Fruit fly (Drosophila melanogaster): ENCODE measurements around the gene AGO2.
A peak's percentile ranks its signal among the peaks of the same experiment; 100 is the strongest.

Gene AGO2

DNA sequence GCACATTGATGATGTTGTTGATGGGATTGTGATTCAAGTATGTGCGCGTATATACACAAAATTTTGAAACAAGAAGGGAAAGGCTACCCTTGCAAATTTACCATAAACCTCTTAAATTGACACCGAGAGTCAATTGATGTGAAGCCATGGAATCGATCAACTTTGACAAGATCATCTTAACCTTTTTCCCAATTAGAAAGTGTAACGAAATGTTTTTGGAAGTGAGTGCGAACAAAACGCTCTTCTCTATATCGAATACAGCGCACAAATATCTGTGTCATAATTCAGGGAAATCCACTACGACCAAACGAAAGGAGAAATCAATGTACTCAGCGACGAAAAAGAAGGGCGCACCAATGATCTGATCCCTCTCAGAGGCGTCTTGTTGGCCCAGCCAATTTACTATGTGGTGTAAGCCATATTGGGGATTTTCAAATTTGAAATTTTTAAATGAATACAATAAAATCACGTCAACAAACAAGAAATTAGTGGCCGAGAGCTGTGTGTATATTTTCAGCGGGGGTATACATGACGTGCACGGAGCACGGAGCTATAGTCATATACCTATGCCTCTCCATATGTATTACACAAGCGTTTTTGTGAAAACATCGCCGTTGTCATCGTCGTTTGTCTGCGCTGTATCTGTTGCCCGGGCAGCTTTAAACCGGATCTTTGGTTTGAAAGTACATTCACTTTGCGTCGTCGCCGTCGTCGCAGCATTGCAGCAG is 20.3 kb upstream of the AGO2 start:
- peak; percentile 79 for TF ChIP-seq noc (tag; optimal IDR thresholded peaks at IDR 0.05)

DNA sequence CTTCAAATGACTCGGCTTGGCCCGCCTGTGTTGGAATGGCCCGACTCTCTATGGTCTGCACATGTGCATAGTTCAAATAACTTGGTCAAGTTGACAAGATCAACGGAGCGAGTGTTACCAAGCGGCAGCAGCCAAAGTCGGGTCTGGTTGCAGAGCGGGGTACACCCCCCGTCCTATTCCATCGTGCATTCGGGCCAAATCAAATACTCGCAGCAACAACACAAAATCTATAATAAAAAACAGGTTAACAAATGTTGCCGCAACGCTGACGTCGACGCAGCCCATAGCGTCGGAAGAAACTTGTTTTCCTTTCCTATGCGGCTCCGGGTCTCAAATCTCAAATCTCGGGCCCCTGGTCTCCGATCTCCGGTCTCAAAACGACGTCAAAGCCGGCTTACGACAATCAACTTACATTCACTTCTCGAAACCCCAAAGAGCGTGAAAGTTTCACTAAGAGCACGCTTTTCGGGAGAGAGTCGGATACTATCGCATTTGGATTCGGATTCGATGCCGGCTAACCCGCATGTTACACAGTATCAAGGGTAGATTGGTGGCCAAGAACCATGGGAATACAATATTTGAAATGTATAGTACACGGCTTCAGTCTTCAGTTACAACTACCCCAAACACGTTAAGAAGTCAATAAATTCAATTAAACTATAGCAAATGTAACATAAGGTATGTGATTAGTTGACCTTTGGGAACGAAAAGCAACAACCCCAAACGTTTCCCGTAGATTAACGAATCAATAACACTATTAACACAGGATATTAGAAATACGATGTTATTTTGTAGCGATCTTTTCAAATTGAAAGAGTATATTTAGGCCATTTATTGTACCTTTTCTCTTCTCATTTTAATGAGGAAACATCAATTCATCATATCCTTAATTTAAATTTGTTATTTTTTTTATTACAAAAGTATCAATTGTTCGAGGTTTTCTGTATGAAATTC is 19.4 kb upstream of the AGO2 start:
- peak; percentile 78 for TF ChIP-seq noc (tag; optimal IDR thresholded peaks at IDR 0.05)

DNA sequence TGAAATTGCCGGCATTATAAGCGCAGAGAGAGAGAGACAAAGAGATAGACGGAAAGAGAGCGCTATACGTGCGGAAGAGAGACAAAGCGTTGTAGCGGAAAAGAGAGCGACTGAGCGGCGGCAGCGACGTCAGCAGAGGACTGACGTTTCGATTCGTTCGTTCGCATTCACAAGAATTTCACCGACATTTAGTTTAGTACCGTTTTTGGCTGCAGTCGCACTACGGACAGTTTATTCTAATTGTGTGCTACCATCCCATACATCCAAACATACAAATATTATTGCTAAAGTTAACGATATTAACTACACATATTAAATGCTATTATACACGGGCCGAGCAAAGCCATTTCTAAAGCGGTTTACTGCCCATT is 18.7 kb upstream of the AGO2 start, which contains the start of gene CrebA:
Gene CrebA, plus strand, starts transcription at position 168 of the 371 bp plus-strand sequence.
- no peak for TF ChIP-seq noc (tag; optimal IDR thresholded peaks at IDR 0.05)

DNA sequence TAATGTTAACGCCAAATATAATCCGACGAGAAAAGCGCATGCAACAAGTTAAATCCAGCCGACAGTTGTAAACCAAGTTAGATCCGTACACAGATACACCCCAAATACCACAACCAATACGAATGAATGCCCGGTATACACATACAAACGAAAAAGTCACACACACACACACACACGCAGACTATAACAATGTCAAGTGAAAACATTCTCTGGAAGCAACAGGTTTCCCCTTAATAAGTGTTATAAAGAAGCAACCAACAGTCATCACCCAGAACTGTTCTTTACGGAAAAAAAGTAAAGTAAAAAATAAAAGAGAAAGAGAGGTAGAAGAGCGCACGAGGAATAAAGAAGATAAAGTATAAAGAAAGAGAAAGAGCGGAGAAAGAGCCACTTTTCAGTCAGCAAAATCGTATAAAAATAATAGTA is 18.1 kb upstream of the AGO2 start:
- TF ChIP-seq noc (tag; optimal IDR thresholded peaks at IDR 0.05), result no peak

DNA sequence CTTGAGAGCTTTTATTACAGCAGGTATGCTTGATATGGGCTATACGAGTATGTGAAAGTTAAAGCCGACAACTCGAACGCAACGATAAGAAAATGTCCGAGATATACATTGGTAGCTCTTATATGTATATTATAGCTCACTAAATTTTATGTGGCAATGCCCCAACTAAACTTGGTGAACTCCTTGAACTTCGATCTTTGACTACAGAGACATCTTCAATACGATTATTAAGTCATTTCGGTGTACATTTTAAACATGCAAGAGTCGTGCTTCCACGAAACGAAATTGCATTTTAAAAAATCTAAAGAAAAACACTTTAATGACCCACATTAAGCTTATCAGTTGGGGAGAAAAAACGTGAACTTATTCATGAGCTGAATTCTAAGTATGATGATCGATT is 17.4 kb upstream of the AGO2 start:
- TF ChIP-seq noc (tag; optimal IDR thresholded peaks at IDR 0.05), result no peak

DNA sequence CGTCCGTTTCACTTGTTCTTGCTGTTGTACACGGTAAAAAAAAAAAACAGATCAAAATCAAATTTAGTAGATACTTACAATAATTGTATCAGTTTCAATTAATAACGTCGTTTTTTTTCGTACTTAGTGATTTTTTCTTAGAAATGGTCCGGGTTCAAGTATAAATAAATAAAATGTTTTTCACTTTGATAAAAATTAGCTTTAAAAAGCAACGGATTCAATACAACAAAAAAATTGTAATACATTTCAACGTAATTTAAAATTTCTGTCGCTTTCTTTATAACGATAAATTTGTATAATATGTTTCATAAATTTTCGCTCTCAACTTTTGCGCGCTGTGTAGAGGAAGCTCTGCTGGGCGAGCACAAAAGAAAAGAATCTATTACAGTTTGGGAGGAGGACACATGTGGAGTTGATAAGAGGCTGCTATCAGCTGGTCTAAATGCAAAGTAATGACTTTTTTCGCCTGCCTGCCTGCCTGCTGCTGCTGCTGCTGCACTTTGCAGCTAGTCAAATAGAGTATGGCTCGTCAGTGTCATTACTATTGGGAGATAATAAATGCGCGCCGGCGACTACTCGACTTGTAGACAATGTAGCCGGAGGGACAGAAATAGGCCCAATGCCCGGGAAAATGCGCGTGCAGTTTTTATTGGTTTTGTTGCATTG is 15.9 kb upstream of the AGO2 start:
- peak; percentile 80 for TF ChIP-seq noc (tag; optimal IDR thresholded peaks at IDR 0.05)

DNA sequence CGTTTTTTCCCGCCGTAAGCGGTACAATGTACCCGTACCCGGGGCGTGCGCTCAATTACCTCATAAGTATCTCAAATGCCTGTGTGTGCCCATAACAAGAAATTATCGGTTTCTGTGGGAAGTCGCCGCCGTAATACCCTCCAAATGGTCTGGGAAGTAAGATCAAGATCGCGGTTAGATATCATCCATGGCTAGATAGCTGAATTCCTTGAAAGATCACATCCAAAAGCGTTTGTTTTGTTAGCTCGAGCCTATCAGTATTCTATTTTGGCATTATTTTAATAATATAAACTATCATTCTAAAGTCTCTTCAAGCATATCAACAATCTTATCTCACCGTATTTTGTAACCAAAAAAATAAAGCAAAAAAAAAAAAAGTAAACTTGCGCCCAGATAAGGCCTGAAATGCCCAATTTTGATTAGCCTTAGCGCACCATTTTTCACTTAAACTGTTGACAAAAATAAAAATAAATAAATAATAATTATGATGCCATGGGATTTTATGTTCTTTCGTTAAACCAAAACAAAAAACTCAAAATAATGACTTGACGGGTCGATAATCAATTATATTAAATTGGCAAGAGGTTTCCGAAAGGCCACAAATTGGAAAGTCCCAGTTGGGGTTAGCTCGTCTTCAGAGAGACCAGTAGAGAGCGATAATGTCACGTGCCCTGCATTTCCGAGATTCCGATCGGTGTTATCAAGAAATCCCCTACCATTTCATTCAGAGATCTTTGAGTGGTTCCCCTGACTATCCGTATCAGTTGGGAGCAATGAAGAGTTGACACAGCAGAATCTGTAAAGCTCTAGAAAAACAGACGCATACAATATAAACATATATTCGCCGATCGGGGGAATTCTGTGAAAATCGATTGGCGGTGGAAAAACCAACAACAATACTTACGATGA is 15.1 kb upstream of the AGO2 start:
- peak; percentile 20 for TF ChIP-seq noc (tag; optimal IDR thresholded peaks at IDR 0.05)

DNA sequence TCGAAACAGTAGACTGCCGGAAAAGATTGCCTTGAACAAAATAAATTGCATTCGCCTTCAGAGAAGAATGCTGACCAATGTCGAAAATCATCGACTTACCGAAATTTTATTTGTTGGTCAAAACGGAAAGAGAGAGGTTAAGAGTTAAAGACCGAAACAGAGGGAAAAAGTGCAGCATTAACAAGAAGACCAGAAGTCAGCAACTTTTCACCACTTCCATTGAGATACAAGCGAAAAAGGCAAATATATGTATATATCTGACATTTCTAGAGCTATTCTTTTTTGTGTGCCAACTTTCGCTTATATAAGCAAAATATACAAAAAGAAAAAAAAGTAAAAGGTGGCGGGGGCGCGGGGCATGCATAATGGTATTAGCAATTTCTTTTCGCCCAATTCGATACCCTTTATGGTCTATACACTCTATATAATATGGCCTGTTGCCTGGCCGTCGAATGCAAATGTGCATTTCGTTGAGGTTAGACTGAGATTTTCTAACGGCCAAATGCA is 14.0 kb upstream of the AGO2 start:
- TF ChIP-seq noc (tag; optimal IDR thresholded peaks at IDR 0.05), result no peak

DNA sequence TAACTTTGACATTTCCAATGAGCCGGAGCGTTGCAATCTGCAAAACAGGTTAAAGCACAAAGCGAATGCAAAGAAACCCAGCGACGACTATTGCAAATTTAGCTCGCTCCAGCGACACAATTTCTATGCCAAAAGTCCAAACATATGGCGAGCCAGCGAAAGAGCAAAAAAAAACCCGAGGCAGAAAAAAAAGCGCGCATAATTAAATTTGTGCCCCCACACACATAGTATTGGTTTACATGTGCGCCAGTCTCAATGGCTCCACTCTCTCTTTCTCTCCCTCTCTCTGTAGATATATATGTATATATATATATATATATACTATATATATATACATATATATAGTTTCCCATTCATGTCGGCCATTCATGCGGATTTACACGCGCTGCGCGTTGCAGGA is 13.2 kb upstream of the AGO2 start:
- no peak for TF ChIP-seq noc (tag; optimal IDR thresholded peaks at IDR 0.05)

DNA sequence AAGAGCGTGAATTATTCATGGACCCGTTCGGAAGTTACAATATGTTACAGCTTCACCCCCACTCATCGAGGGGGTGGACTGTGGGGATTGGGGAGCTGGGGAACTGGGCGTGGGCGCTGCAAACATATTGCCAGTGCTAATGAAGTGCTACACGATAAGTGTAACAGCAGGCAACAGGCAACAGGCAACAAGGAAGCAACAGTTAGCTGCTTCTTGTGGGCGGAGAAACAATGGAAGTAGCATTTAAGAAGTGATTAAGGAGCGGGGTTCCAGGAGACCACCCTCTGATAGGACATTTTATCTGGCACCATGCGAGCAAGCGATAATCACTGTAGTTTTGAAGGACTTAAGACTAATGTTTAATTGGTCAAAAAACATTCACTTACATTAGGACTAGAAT is 12.6 kb upstream of the AGO2 start:
- no peak for TF ChIP-seq noc (tag; optimal IDR thresholded peaks at IDR 0.05)

DNA sequence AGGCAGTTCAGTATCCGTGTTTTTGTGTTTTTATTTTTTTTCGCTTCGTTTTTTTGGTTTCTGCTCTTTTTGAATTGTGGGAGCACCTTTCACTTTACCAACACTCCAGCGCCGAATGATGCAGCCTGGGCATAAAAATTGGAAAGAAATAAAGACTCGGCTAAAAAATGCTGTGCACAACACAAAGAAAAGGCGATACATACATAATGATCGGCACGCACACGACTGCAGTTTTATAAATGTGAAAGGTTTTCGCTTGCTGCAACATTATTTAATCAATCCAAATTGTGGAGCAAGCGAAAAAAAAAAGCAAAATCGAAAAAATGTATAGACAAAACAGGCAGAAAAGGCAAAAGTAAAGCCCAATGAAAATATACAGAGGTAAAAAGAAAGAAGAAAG is 10.9 kb upstream of the AGO2 start:
- TF ChIP-seq noc (tag; optimal IDR thresholded peaks at IDR 0.05), result no peak

DNA sequence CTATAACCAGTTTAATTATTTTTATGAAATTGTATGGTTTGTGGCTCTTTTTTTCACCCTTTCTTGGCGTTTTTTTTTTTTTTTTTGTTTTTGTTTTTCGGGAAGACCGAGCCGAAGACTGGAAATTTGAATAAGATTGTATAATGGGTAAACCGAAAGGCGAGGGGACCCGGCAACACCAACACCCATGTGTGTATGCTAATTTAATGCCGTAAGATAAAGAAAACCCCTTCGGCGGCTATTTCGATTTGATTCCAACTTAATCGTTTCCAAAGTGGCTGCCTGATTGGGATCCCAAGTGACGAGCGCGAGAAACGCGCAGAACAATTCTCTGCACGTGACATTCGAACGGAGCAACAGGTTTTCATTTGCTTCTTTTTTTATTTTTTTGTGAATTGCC is 10.4 kb upstream of the AGO2 start:
- TF ChIP-seq noc (tag; optimal IDR thresholded peaks at IDR 0.05), result no peak

DNA sequence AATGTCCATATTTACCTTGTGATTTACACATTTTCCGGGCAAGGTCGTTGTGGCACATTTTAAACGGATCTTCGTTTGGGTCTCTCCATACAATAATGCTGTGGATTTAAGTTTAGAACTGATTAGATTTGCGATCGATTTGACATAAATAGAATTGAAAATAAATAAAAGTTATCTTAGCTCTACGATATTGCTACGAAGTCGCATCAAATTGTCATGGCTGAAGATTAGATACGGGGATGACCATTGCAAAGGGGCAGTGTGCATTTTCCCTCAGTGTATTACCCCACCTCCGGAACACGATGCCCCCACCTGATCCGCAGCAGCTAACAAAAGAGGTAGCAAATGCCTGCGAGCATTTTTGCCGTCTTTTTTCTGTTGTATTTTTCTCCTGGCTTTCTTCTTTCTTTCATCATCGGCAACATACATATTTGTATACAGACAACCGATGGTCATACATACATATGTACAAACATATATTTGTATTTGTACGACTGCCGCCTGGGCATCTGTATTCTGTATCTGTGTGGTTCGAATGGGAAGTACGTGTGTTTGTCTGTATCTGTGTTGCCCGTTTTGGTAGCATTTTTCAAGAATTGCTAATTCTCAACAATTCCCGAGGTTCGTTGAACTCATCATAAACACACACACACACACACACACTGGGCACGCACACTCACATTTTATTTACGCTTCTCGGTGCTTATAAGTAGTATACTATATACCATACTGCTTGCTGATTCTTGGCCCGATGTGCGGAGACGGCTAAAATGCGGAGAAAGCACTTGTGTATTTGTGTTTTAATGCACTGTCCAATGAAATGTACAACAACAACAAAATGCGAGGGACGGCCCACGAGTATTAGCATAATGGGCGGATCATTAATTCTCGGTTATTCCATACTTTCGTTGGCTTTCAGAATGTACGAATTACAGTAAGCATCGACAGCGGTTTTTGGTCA is 9.2 kb upstream of the AGO2 start:
- no peak for TF ChIP-seq noc (tag; optimal IDR thresholded peaks at IDR 0.05)

DNA sequence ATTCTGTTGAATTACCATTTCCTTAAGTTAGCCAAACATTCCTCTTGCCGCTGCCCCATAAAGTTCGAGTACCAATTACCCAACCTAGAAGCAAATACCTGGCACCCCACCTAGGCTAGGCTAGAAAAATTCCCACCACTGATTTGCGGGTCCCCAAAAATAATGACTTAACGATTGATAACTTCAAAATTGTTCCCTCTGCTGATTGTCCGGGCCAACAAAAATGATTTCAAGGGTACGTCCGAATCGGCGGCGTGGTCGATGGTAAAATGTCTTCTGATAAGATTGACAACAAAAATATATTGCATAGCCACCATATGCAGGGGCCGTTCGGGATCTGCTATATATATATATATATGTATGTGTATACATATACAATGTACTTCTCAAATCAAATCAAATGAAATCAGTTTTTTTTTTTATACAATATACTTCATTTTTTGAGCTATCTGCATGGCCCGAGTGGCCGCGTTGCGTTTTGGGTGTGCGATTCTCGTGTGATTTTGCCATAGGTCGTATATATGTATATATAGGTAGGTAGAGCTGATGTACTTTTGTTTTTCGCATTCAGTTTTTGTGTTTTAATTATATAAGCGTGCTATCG is 6.6 kb upstream of the AGO2 start:
- no peak for TF ChIP-seq noc (tag; optimal IDR thresholded peaks at IDR 0.05)
